Worm (Caenorhabditis elegans) whole organism, mixed stage, embryonic: ENCODE measurements around the gene vap-1.

Source experiments
- ces-1 ChIP-seq: fragments of 150-350 bp; optimal IDR thresholded peaks from 2 replicates; lab custom pipeline; 2014; ENCODE audit warnings: missing biosample characterization, missing genetic modification reagents, missing genetic modification characterization
- drap-1 ChIP-seq: fragments of 200-800 bp; sonication (Bioruptor generic); optimal IDR thresholded peaks from 3 replicates; lab custom pipeline; 2018; ENCODE audit warnings: mild to moderate bottlenecking, missing genetic modification characterization, missing compliant biosample characterization
- elt-3 ChIP-seq: fragments of 150-350 bp; optimal IDR thresholded peaks from 2 replicates; lab custom pipeline; 2014; ENCODE audit warnings: missing biosample characterization, missing genetic modification characterization
- hlh-1 ChIP-seq: fragments of 150-350 bp; optimal IDR thresholded peaks from 2 replicates; lab custom pipeline; 2014; ENCODE audit warnings: missing biosample characterization, missing genetic modification reagents, missing genetic modification characterization
- lin-13 ChIP-seq: fragments of 150-350 bp; optimal IDR thresholded peaks from 2 replicates; lab custom pipeline; 2014; ENCODE audit warnings: missing biosample characterization, missing genetic modification characterization
- nhr-237 ChIP-seq: fragments of 150-350 bp; optimal IDR thresholded peaks from 2 replicates; lab custom pipeline; 2014; ENCODE audit warnings: missing biosample characterization, missing genetic modification characterization
- pha-4 ChIP-seq: fragments of 150-350 bp; optimal IDR thresholded peaks from 2 replicates; lab custom pipeline; 2018; ENCODE audit warnings: missing biosample characterization, missing genetic modification reagents, missing genetic modification characterization
- snpc-4 ChIP-seq: fragments of 150-350 bp; optimal IDR thresholded peaks from 2 replicates; lab custom pipeline; 2014; ENCODE audit warnings: missing biosample characterization, missing genetic modification characterization
- unc-120 ChIP-seq: sonication (generic microtip); optimal IDR thresholded peaks from 2 replicates; lab custom pipeline; 2017; ENCODE audit warnings: missing genetic modification characterization, missing compliant biosample characterization; ENCODE audit not compliant: poor library complexity, severe bottlenecking
- unc-39 ChIP-seq: fragments of 150-350 bp; optimal IDR thresholded peaks from 2 replicates; lab custom pipeline; 2014; ENCODE audit warnings: missing biosample characterization, missing genetic modification characterization
- zip-8 ChIP-seq: fragments of 150-350 bp; optimal IDR thresholded peaks from 2 replicates; lab custom pipeline; 2014; ENCODE audit warnings: missing biosample characterization, missing genetic modification characterization
- ztf-11 ChIP-seq: fragments of 150-350 bp; optimal IDR thresholded peaks from 2 replicates; lab custom pipeline; 2014; ENCODE audit warnings: missing biosample characterization, missing genetic modification characterization

DNA sequence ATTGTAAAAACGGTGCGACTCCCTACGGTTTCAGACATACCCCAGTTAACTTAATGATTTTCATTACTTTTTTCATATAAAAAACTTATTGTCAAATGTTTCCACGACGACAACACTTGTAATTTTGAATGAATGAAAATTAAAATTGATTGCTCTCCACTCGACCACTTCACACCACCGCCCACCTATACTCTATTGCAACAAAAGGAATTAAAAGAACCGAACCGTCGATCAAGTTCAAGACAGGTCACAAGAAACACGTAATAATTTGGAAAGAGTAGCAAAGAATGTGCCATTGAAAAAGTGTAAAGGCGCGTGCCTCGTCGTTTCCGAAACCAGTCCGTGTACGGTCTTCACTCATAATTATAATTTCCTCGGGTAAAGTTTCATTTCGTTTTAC lies 33.8 kb downstream of the vap-1 start, which contains the start of gene F10D7.11:
- TF ChIP-seq ces-1 (GFP tag; lab: Kevin White, UChicago) (no peak), elt-3 (tag; lab: Kevin White, UChicago) (no peak), ztf-11 (no peak), hlh-1 (tag; lab: Kevin White, UChicago) (no peak), drap-1 (no peak), lin-13 (tag; lab: Kevin White, UChicago) (no peak), pha-4 (no peak), snpc-4 (tag; lab: Kevin White, UChicago) (no peak), nhr-237 (no peak), unc-120 (tag; lab: Kevin White, UChicago) (no peak), unc-39 (no peak), zip-8 (tag; lab: Kevin White, UChicago) (no peak)
